Fruit fly (Drosophila melanogaster) whole organism, prepupa: ENCODE results near the gene ec.

Source experiments
- CG10631 ChIP-seq: fragments of 200-800 bp; sonication (Bioruptor generic); optimal IDR thresholded peaks from 2 replicates; lab custom pipeline; 2016; ENCODE audit warnings: missing biosample characterization, missing genetic modification characterization
- CG34406 ChIP-seq: fragments of 200-800 bp; sonication (Bioruptor generic); optimal IDR thresholded peaks from 3 replicates; lab custom pipeline; 2016; ENCODE audit warnings: missing biosample characterization, missing genetic modification characterization
- CG6854 ChIP-seq: fragments of 200-800 bp; sonication (Bioruptor generic); optimal IDR thresholded peaks from 2 replicates; lab custom pipeline; 2017; ENCODE audit warnings: missing biosample characterization, mild to moderate bottlenecking, missing genetic modification characterization
- Eip75B ChIP-seq: fragments of 200-800 bp; sonication (Bioruptor generic); optimal IDR thresholded peaks from 3 replicates; lab custom pipeline; 2016; ENCODE audit warnings: missing biosample characterization, missing genetic modification characterization

DNA sequence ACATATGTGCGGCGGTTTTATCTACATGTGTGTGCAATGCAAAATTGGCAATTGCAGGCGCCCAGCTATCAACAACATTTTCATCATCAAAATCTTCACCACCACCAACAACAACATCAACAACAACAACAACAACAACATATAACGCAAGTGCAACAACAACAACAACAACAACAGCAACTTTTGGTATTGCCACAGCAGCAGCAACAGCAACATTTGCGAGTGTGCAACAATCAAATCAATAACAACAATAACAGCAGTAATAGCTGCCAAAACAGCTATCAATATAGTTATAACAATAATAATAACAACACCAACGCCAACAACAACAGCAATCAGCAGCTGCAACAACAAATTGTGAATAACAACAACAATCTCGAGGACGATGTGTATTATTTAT is 49.1 kb upstream of the ec start:
- TF ChIP-seq CG10631 (GFP tag; lab: Kevin White, UChicago) = no peak
- no peak for TF ChIP-seq CG34406 (GFP tag; lab: Kevin White, UChicago)
- no peak for TF ChIP-seq Eip75B (GFP tag; lab: Kevin White, UChicago)
- no peak for TF ChIP-seq CG6854 (GFP tag; lab: Kevin White, UChicago)
